Fruit fly (Drosophila melanogaster): Measurements from ENCODE around the gene zfh1.

The zfh1 gene

DNA sequence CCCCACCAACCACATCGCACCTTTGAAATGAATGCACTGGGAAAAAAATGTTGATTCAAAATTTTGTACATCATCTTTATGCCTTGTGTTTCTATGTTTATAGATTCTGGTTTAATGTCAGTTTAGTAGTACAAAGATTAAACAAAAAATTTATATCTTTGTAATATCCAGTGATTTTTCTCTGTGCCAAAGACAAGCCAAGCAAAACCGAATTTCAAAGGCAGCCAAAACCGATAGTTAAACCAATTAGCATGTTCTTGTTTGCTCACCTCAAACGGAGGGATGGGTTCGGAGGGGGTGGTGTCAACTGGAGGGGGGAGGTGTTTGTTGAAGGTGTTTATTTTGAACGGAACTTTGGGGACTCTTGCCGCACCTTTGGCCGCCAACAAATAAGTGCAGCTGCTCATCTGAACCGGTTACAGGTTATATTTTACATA lies 48.2 kb downstream of the zfh1 start (continued):
- peak; percentile 60 for TF ChIP-seq crc (GFP tag; optimal IDR thresholded peaks at IDR 0.05)
- peak; percentile 88 for TF ChIP-seq CG8388 (GFP tag; optimal IDR thresholded peaks at IDR 0.05)
- peak; percentile 72 for TF ChIP-seq CG2202 (tag; optimal IDR thresholded peaks at IDR 0.05)
- TF ChIP-seq klu (GFP tag; IDR thresholded peaks at IDR 0.05), result peak; percentile 73
- peak; percentile 61 for TF ChIP-seq NC2α (GFP tag; optimal IDR thresholded peaks at IDR 0.05)
- no peak for TF ChIP-seq Hr39 (optimal IDR thresholded peaks at IDR 0.05)
- TF ChIP-seq da (GFP tag; optimal IDR thresholded peaks at IDR 0.05), result peak; percentile 24
- TF ChIP-seq HHEX (GFP tag; optimal IDR thresholded peaks at IDR 0.05), result peak; percentile 79
- TF ChIP-seq CG34422 (GFP tag; IDR thresholded peaks at IDR 0.05), result peak; percentile 88
- TF ChIP-seq so (GFP tag; IDR thresholded peaks at IDR 0.05), result peak; percentile 86
- peak; percentile 49 for TF ChIP-seq shn (GFP tag; optimal IDR thresholded peaks at IDR 0.05)
- TF ChIP-seq Pdp1 (GFP tag; optimal IDR thresholded peaks at IDR 0.05), result peak; percentile 77 to 80
- no peak for TF ChIP-seq fru (optimal IDR thresholded peaks at IDR 0.05)
- peak; percentile 83 for TF ChIP-seq grau (tag; optimal IDR thresholded peaks at IDR 0.05)
- no peak for TF ChIP-seq z (GFP tag; IDR thresholded peaks at IDR 0.05)
- TF ChIP-seq CG11723 (GFP tag; optimal IDR thresholded peaks at IDR 0.05), result peak; percentile 76
- TF ChIP-seq insv (GFP tag; optimal IDR thresholded peaks at IDR 0.05), result no peak
- no peak for TF ChIP-seq D (optimal IDR thresholded peaks at IDR 0.05)
- TF ChIP-seq D (GFP tag; optimal IDR thresholded peaks at IDR 0.05), result peak; percentile 84
- peak; percentile 22 for TF ChIP-seq wek (GFP tag; optimal IDR thresholded peaks at IDR 0.05)
- peak; percentile 85 for TF ChIP-seq ttk (GFP tag; IDR thresholded peaks at IDR 0.05)
- TF ChIP-seq jing (GFP tag; optimal IDR thresholded peaks at IDR 0.05), result peak; percentile 69
- TF ChIP-seq CG32772 (GFP tag; IDR thresholded peaks at IDR 0.05), result peak; percentile 87
- TF ChIP-seq sqz (GFP tag; optimal IDR thresholded peaks at IDR 0.05), result peak; percentile 65
- peak; percentile 68; the same call in 2 of the 3 replicates for TF ChIP-seq C15 (GFP tag; IDR thresholded peaks at IDR 0.05)
- peak; percentile 82 for TF ChIP-seq ems (GFP tag; optimal IDR thresholded peaks at IDR 0.05)
- peak; percentile 85 for TF ChIP-seq Six4 (GFP tag; optimal IDR thresholded peaks at IDR 0.05)
- TF ChIP-seq sisA (GFP tag; IDR thresholded peaks at IDR 0.05), result peak; percentile 90
- peak; percentile 91 for TF ChIP-seq nmo (GFP tag; optimal IDR thresholded peaks at IDR 0.05)
- no peak for TF ChIP-seq inv (GFP tag; IDR thresholded peaks at IDR 0.05; ENCODE audit: partially characterized antibody)
- peak; percentile 58; the same call in 1 of the 2 replicates for TF ChIP-seq CG16779 (GFP tag; IDR thresholded peaks at IDR 0.05)
- TF ChIP-seq CG2875 (GFP tag; optimal IDR thresholded peaks at IDR 0.05), result peak; percentile 82
- TF ChIP-seq slbo (GFP tag; IDR thresholded peaks at IDR 0.05), result peak; percentile 88
- TF ChIP-seq CG11398 (GFP tag; optimal IDR thresholded peaks at IDR 0.05), result peak; percentile 75
- TF ChIP-seq lab (GFP tag; optimal IDR thresholded peaks at IDR 0.05), result peak; percentile 91
- TF ChIP-seq corto (GFP tag; optimal IDR thresholded peaks at IDR 0.05), result peak; percentile 50
- no peak for TF ChIP-seq Usf (GFP tag; optimal IDR thresholded peaks at IDR 0.05)
- peak in 1 of 2 experiments; percentile 93 for TF ChIP-seq eve (GFP tag; optimal IDR thresholded peaks at IDR 0.05)
- peak; percentile 91 for TF ChIP-seq CG7839 (tag; optimal IDR thresholded peaks at IDR 0.05)
- TF ChIP-seq CG7928 (GFP tag; optimal IDR thresholded peaks at IDR 0.05), result peak; percentile 19
- peak; percentile 70 for TF ChIP-seq CG18476 (GFP tag; optimal IDR thresholded peaks at IDR 0.05)
- TF ChIP-seq CG15073 (GFP tag; optimal IDR thresholded peaks at IDR 0.05), result no peak
- TF ChIP-seq sima (GFP tag; optimal IDR thresholded peaks at IDR 0.05), result peak; percentile 49
- no peak for TF ChIP-seq Trl (optimal IDR thresholded peaks at IDR 0.05)
- peak; percentile 89 for TF ChIP-seq Trl (GFP tag; optimal IDR thresholded peaks at IDR 0.05)
- TF ChIP-seq sna (GFP tag; IDR thresholded peaks at IDR 0.05; ENCODE audit: partially characterized antibody), result no peak
- TF ChIP-seq Doc2 (GFP tag; IDR thresholded peaks at IDR 0.05), result peak; percentile 63; the same call in 1 of the 2 replicates
- peak; percentile 9 for TF ChIP-seq CG10565 (GFP tag; optimal IDR thresholded peaks at IDR 0.05)
- peak; percentile 71 for TF ChIP-seq CG9215 (GFP tag; IDR thresholded peaks at IDR 0.05)
- peak; percentile 80; the same call in 2 of the 3 replicates for TF ChIP-seq gce (GFP tag; IDR thresholded peaks at IDR 0.05)
- peak; percentile 19 for TF ChIP-seq CG30020 (tag; optimal IDR thresholded peaks at IDR 0.05)
- TF ChIP-seq Tbp (GFP tag; optimal IDR thresholded peaks at IDR 0.05), result no peak
- peak; percentile 73 for TF ChIP-seq HmgZ (tag; optimal IDR thresholded peaks at IDR 0.05)
